Worm (Caenorhabditis elegans) whole organism, L2 larva: ENCODE measurements around the gene fbxa-148.
"Not testable (repeated sequence)": the region's sequence is repeated elsewhere in the genome, so short reads cannot be mapped to it uniquely, and the experiment has no call there.

ENCODE experiments used
- ceh-82 ChIP-seq: fragments of 150-350 bp; optimal IDR thresholded peaks from 2 replicates; lab custom pipeline; 2014; ENCODE audit warnings: missing biosample characterization, missing genetic modification characterization
- sma-9 ChIP-seq, 2 experiments: fragments of 150-350 bp in 1 of 2; sonication (generic microtip) in 1 of 2; optimal IDR thresholded peaks; 2 replicates each; lab custom pipeline; 2014 to 2016; ENCODE audit warnings: missing genetic modification characterization in 2 of 2, mild to moderate bottlenecking in 1 of 2, missing biosample characterization in 1 of 2, missing compliant biosample characterization in 1 of 2, missing genetic modification reagents in 1 of 2, moderate library complexity in 1 of 2

DNA sequence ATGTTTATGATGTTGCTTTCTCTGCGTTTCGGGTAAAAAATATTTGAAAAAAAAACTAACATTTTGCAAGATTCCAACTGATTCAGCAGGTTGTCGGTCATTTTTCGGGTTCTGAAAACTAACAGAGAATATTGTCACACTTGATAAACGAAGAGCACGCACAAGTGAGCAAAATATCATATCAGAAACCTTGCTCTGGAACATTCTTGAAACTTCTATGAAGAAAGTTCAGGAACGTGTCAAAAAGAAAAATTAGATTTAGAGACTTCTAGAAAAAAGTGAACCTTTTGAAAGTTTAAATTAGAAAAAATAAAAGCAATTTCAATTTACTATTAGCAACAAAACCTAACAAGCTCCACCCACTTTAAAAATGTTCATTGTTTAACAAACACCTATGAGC is 9.2 kb downstream of the fbxa-148 start, which contains the start of gene fbxa-112:
- TF ChIP-seq sma-9 (GFP tag; optimal IDR thresholded peaks at IDR 0.05; lab: Kevin White, UChicago); sma-9 (tag; optimal IDR thresholded peaks at IDR 0.05; lab: Kevin White, UChicago); ceh-82 (tag; lab: Kevin White, UChicago): not testable (repeated sequence)
